Worm (Caenorhabditis elegans) whole organism, L4 larva: ENCODE data around the gene Y102A11A.2.

Experiments used
- ces-1 ChIP-seq: fragments of 150-350 bp; sonication (generic microtip); optimal IDR thresholded peaks from 4 replicates; lab custom pipeline; 2014; ENCODE audit warnings: missing biosample characterization, missing genetic modification reagents, missing genetic modification characterization
- jun-1 ChIP-seq: fragments of 150-350 bp; optimal IDR thresholded peaks from 2 replicates; lab custom pipeline; 2014; ENCODE audit warnings: missing biosample characterization, missing genetic modification reagents, missing genetic modification characterization
- lin-13 ChIP-seq: fragments of 150-350 bp; optimal IDR thresholded peaks from 2 replicates; lab custom pipeline; 2014; ENCODE audit warnings: missing biosample characterization, missing genetic modification reagents, missing genetic modification characterization
- set-16 ChIP-seq: fragments of 200-800 bp; sonication (Bioruptor generic); IDR thresholded peaks from 2 replicates; pipeline ENCODE4 v1.3.6; 2022; ENCODE audit warnings: missing genetic modification reagents, missing genetic modification characterization, missing compliant biosample characterization
- unc-39 ChIP-seq: sonication (generic microtip); optimal IDR thresholded peaks from 2 replicates; lab custom pipeline; 2017; ENCODE audit warnings: missing biosample characterization, missing genetic modification characterization

ce11 chrX:2030871-2031270 lies 4.4 kb downstream of the Y102A11A.2 start:
- TF ChIP-seq unc-39 (no peak), set-16 (GFP tag; lab: Robert Waterston, UW) (no peak), ces-1 (GFP tag; lab: Kevin White, UChicago) (no peak), lin-13 (GFP tag; lab: Kevin White, UChicago) (no peak), jun-1 (tag; lab: Kevin White, UChicago) (no peak)
